Worm (Caenorhabditis elegans) whole organism, young adult: ENCODE measurements around the gene C47G2.4.

Experiments used
- B0019.2 ChIP-seq: fragments of 200-800 bp; sonication (Bioruptor generic); conservative IDR thresholded peaks from 2 replicates; pipeline ENCODE4 v1.3.6; 2022; ENCODE audit warnings: missing genetic modification reagents, missing genetic modification characterization, missing compliant biosample characterization
- F39B2.1 ChIP-seq: fragments of 200-800 bp; sonication (Bioruptor generic); IDR thresholded peaks from 2 replicates; pipeline ENCODE4 v1.3.6; 2022; ENCODE audit warnings: missing genetic modification reagents, missing genetic modification characterization, missing compliant biosample characterization
- F49E8.2 ChIP-seq: sonication (generic microtip); optimal IDR thresholded peaks from 3 replicates; lab custom pipeline; 2017; ENCODE audit warnings: missing genetic modification characterization, mild to moderate bottlenecking, missing compliant biosample characterization, antibody characterized with exemption, moderate library complexity; ENCODE audit not compliant: insufficient read depth
- ZK185.1 ChIP-seq: sonication (generic microtip); optimal IDR thresholded peaks from 2 replicates; lab custom pipeline; 2016; ENCODE audit warnings: mild to moderate bottlenecking, missing genetic modification characterization, missing compliant biosample characterization; ENCODE audit not compliant: poor library complexity, severe bottlenecking
- ama-1 ChIP-seq, 3 experiments: fragments of 150-350 bp in 1 of 3; sonication (generic microtip) in 2 of 3; optimal IDR thresholded peaks; 2 replicates each; lab custom pipeline; 2014 to 2018; ENCODE audit warnings: missing biosample characterization in 2 of 3, missing genetic modification characterization in 2 of 3, missing genetic modification reagents in 2 of 3
- athp-1 ChIP-seq: sonication (generic microtip); optimal IDR thresholded peaks from 2 replicates; lab custom pipeline; 2017; ENCODE audit warnings: mild to moderate bottlenecking, missing genetic modification characterization, missing compliant biosample characterization
- lsy-27 ChIP-seq: sonication (generic microtip); optimal IDR thresholded peaks from 2 replicates; lab custom pipeline; 2017; ENCODE audit warnings: missing genetic modification characterization, mild to moderate bottlenecking, missing compliant biosample characterization, antibody characterized with exemption, missing genotype, borderline replicate concordance; ENCODE audit not compliant: insufficient read depth
- snpc-4 ChIP-seq, 5 experiments: fragments of 150-350 bp in 1 of 5; sonication (generic microtip) in 4 of 5; optimal IDR thresholded peaks; 2 replicates each; lab custom pipeline; 2014 to 2018; ENCODE audit warnings: missing genetic modification characterization in 5 of 5, missing biosample characterization in 3 of 5, antibody characterized with exemption in 2 of 5, mild to moderate bottlenecking in 2 of 5, missing compliant biosample characterization in 2 of 5, missing genotype in 2 of 5, moderate library complexity in 2 of 5, missing genetic modification reagents in 1 of 5
- unc-62 ChIP-seq: fragments of 150-350 bp; optimal IDR thresholded peaks from 2 replicates; lab custom pipeline; 2014; ENCODE audit warnings: missing biosample characterization, missing genetic modification reagents, missing genetic modification characterization

DNA sequence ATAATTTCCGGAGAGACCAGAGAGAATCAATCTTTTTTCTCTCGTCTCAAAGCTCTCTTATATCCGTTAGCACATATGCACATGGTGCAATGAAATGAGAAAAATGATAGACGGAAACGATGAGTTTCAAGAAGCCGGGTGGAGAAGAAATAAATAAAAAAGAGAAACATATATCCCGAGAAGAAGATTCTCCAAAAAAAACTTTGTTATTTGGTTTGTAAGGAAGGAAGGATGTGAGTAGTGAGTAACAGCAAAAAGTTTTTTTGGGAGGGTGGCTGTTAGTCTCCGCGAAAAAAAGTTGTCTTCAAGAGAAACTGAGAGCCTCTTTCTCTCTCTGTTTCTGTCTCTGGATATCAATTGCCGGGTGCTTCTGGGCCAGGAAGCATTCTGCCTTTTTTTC lies 23.3 kb upstream of the C47G2.4 start:
- no peak for TF ChIP-seq F39B2.1
- TF ChIP-seq snpc-4 (GFP tag; optimal IDR thresholded peaks at IDR 0.05; lab: Kevin White, UChicago): no peak
- TF ChIP-seq snpc-4 (tag; optimal IDR thresholded peaks at IDR 0.05; lab: Kevin White, UChicago): no peak
- no peak for TF ChIP-seq athp-1
- no peak for TF ChIP-seq F49E8.2
- TF ChIP-seq ZK185.1 (tag; lab: Kevin White, UChicago): no peak
- TF ChIP-seq unc-62 (GFP tag; lab: Kevin White, UChicago): no peak
- TF ChIP-seq lsy-27: no peak
- no peak for TF ChIP-seq B0019.2 (GFP tag; lab: Robert Waterston, UW)
- TF ChIP-seq ama-1 (optimal IDR thresholded peaks at IDR 0.05; lab: Kevin White, UChicago): no peak
- no peak for TF ChIP-seq ama-1 (GFP tag; optimal IDR thresholded peaks at IDR 0.05; lab: Kevin White, UChicago)
